ENCODE assay signal across 6 worm cellular contexts in the genomic region with DNA sequence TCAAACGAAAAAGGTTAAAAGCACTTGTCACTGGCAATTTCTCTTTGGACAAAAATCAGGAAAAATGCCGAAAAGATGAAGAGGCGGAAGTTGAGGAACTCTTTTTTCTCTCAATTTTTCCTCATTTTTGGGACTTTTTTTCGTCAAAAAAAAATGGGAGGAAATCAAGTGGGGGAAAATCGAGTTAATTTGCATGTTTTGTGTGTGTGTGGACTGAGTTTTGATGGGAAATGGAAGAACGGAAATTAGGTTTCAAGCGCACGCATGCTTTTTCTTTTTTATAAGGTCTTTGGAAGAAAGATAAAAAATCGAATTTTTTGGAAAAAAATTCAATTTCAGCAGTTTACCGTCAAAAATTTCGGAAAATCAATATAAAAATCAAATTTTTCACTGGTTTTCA.
TF ChIP-seq lines count a peak whose summit lies in the region.

No protein-coding gene starts in this region.

TF ChIP-seq in whole organism, L1 larva, 84 proteins besides CTCF, POLR2A, EP300 and RAD21:
- TF ChIP-seq efl-1 (optimal IDR thresholded peaks at IDR 0.05; lab: Kevin White, UChicago) = no peak
- peak in 1 of 2 experiments; percentile 72 for TF ChIP-seq efl-1 (GFP tag; optimal IDR thresholded peaks at IDR 0.05 in 1 of 2; lab: Kevin White, UChicago)
- TF ChIP-seq irx-1 (tag; optimal IDR thresholded peaks at IDR 0.05; lab: Kevin White, UChicago) = no peak
- TF ChIP-seq fkh-10 (GFP tag; optimal IDR thresholded peaks at IDR 0.05; lab: Kevin White, UChicago) = peak; percentile 38
- TF ChIP-seq lin-14 (GFP tag; optimal IDR thresholded peaks at IDR 0.05; lab: Kevin White, UChicago) = peak; percentile 72

TF ChIP-seq in whole organism, L2 larva, 48 proteins besides CTCF, POLR2A, EP300 and RAD21:
- TF ChIP-seq egl-27 (tag; optimal IDR thresholded peaks at IDR 0.05; lab: Kevin White, UChicago) (peak; percentile 5), nhr-237 (tag; optimal IDR thresholded peaks at IDR 0.05; lab: Kevin White, UChicago) (no peak)

TF ChIP-seq in whole organism, L3 larva, 47 proteins besides CTCF, POLR2A, EP300 and RAD21:
- TF ChIP-seq nhr-12 (tag; optimal IDR thresholded peaks at IDR 0.05; lab: Kevin White, UChicago) = no peak
- TF ChIP-seq pqm-1 (tag; optimal IDR thresholded peaks at IDR 0.05; lab: Kevin White, UChicago) = no peak
- peak; percentile 85 for TF ChIP-seq fkh-10 (GFP tag; optimal IDR thresholded peaks at IDR 0.05; lab: Kevin White, UChicago)
- TF ChIP-seq nfya-1 (tag; optimal IDR thresholded peaks at IDR 0.05; lab: Kevin White, UChicago; ENCODE audit: insufficient read depth) = no peak
- TF ChIP-seq ceh-28 (tag; optimal IDR thresholded peaks at IDR 0.05; lab: Kevin White, UChicago) = no peak
- TF ChIP-seq ZK546.5 (tag; optimal IDR thresholded peaks at IDR 0.05; lab: Kevin White, UChicago) = no peak

TF ChIP-seq in whole organism, L4 larva, 104 proteins besides CTCF, POLR2A, EP300 and RAD21:
- TF ChIP-seq lin-29 (GFP tag; IDR thresholded peaks at IDR 0.05; lab: Robert Waterston, UW) (no peak), ces-1 (GFP tag; optimal IDR thresholded peaks at IDR 0.05; lab: Kevin White, UChicago) (peak; percentile 86)

TF ChIP-seq in whole organism, late embryonic, 69 proteins besides CTCF, POLR2A, EP300 and RAD21:
- no peak for TF ChIP-seq ceh-2 (tag; optimal IDR thresholded peaks at IDR 0.05; lab: Kevin White, UChicago)
- TF ChIP-seq unc-42 (tag; optimal IDR thresholded peaks at IDR 0.05; lab: Kevin White, UChicago) = peak; percentile 83
- no peak for TF ChIP-seq sox-2 (GFP tag; IDR thresholded peaks at IDR 0.05; lab: Robert Waterston, UW)
TF ChIP-seq in whole organism, late embryonic: peak in this region for 1.

TF ChIP-seq in whole organism, mixed stage, embryonic, 35 proteins besides CTCF, POLR2A, EP300 and RAD21:
- TF ChIP-seq snpc-4 (tag; optimal IDR thresholded peaks at IDR 0.05; lab: Kevin White, UChicago) (no peak), sem-2 (GFP tag; optimal IDR thresholded peaks at IDR 0.05; lab: Kevin White, UChicago) (no peak), nhr-2 (tag; optimal IDR thresholded peaks at IDR 0.05; lab: Kevin White, UChicago) (no peak), pha-4 (tag; optimal IDR thresholded peaks at IDR 0.05; lab: Kevin White, UChicago) (no peak), ces-1 (GFP tag; optimal IDR thresholded peaks at IDR 0.05; lab: Kevin White, UChicago) (peak; percentile 76), hlh-1 (tag; optimal IDR thresholded peaks at IDR 0.05; lab: Kevin White, UChicago) (no peak)
